Worm (Caenorhabditis elegans): ENCODE measurements around the gene smg-8.

ce11 chrII:14494414-14494463 lies 53.0 kb downstream of the smg-8 start, which contains the start of gene cysl-2:
- TF ChIP-seq cog-1 (tag; optimal IDR thresholded peaks at IDR 0.05), result no peak
- no peak for TF ChIP-seq ref-1 (GFP tag; conservative IDR thresholded peaks at IDR 0.05)
- TF ChIP-seq ztf-29 (GFP tag; IDR thresholded peaks at IDR 0.05), result no peak
- no peak for TF ChIP-seq flt-1 (GFP tag; IDR thresholded peaks at IDR 0.05)
- TF ChIP-seq T22C8.4 (GFP tag; IDR thresholded peaks at IDR 0.05), result no peak
- no peak for TF ChIP-seq klf-2 (GFP tag; conservative IDR thresholded peaks at IDR 0.05)
- no peak for TF ChIP-seq ztf-23 (GFP tag; IDR thresholded peaks at IDR 0.05)
- no peak for TF ChIP-seq med-1 (GFP tag; optimal IDR thresholded peaks at IDR 0.05; ENCODE audit: insufficient read depth)

All from whole organism, midembryonic.